Fruit fly (Drosophila melanogaster) Kc167 (cell line): ENCODE measurements around the gene CG34307.

Source experiments
- Myc ChIP-seq: fragments of >200 bp; optimal IDR thresholded peaks from 2 replicates; lab custom pipeline; 2017; ENCODE audit warnings: missing external identifiers
- h ChIP-seq: fragments of >200 bp; optimal IDR thresholded peaks from 3 replicates; lab custom pipeline; 2018; ENCODE audit warnings: missing external identifiers
- insv ChIP-seq: fragments of >200 bp; optimal IDR thresholded peaks from 3 replicates; lab custom pipeline; 2018; ENCODE audit warnings: missing external identifiers
- psq ChIP-seq: fragments of >200 bp; optimal IDR thresholded peaks from 2 replicates; lab custom pipeline; 2017; ENCODE audit warnings: missing external identifiers

dm6 chr3R:11856295-11856694, 41.1 kb upstream of the CG34307 start:
- TF ChIP-seq h (lab: Kevin White, UChicago), result no peak
- no peak for TF ChIP-seq psq (lab: Kevin White, UChicago)
- no peak for TF ChIP-seq Myc (lab: Kevin White, UChicago)
- no peak for TF ChIP-seq insv (lab: Kevin White, UChicago)
